Worm (Caenorhabditis elegans): ENCODE results near the gene srz-19.
"Not testable (repeated sequence)": the region's sequence is repeated elsewhere in the genome, so short reads cannot be mapped to it uniquely, and the experiment has no call there.

srz-19 gene

ce11 chrIV:3909114-3909513 is 10.5 kb upstream of the srz-19 start, which contains the start of gene F56D6.13:
Gene F56D6.13, plus strand, starts transcription at chrIV:3909414.
- no peak for TF ChIP-seq him-1 (tag; optimal IDR thresholded peaks at IDR 0.05)
- no peak for TF ChIP-seq egrh-3 (GFP tag; IDR thresholded peaks at IDR 0.05)
- TF ChIP-seq egl-44 (GFP tag; IDR thresholded peaks at IDR 0.05): no peak
- no peak for TF ChIP-seq snpc-3.4 (tag; optimal IDR thresholded peaks at IDR 0.05)
- no peak for TF ChIP-seq F37B4.10 (GFP tag; IDR thresholded peaks at IDR 0.05)
- TF ChIP-seq nfya-2 (GFP tag; IDR thresholded peaks at IDR 0.05): no peak

- not testable (repeated sequence) for TF ChIP-seq atf-7 (tag; optimal IDR thresholded peaks at IDR 0.05); Y53G8AR.9 (GFP tag; conservative IDR thresholded peaks at IDR 0.05); let-607 (tag; optimal IDR thresholded peaks at IDR 0.05)
Observed at ce11 chrIV:3911848-3912247, 7.8 kb upstream of the srz-19 start, which contains the start of gene F56D6.18. Gene F56D6.18, minus strand, starts transcription at chrIV:3911948.

DNA sequence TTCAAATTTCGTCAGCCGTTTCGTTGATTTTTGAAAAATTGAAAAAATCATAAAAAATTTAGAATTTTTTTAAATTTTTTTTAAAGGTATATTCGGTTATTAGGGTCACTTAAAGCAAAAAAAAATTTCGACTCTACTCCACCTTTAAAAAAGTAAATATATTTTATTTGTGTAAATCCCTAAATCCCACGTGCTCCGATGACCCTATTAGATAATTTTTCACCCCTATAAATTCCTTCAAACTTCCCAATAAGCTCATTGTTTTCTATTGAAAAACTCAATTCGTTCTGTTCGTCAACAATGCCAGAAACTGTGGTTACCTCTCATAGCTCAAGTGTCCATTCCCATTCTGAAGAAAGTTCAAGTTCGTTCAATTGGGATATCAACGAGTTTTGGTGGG is 7.0 kb upstream of the srz-19 start, which contains the start of gene F56D6.20:
Gene F56D6.20, plus strand, starts transcription at position 301 of the 400 bp plus-strand sequence.
- TF ChIP-seq egrh-3 (GFP tag; IDR thresholded peaks at IDR 0.05) (no peak), aptf-3 (GFP tag; IDR thresholded peaks at IDR 0.05) (no peak), ztf-26 (tag; optimal IDR thresholded peaks at IDR 0.05) (no peak), attf-6 (GFP tag; IDR thresholded peaks at IDR 0.05) (no peak), mxl-1 (tag; optimal IDR thresholded peaks at IDR 0.05) (no peak), cebp-1 (GFP tag; IDR thresholded peaks at IDR 0.05) (no peak), cebp-1 (tag; optimal IDR thresholded peaks at IDR 0.05) (no peak), snpc-4 (GFP tag; optimal IDR thresholded peaks at IDR 0.05) (no peak), snpc-4 (tag; optimal IDR thresholded peaks at IDR 0.05) (no peak), Y79H2A.3 (GFP tag; conservative IDR thresholded peaks at IDR 0.05) (no peak), K12H6.12 (tag; optimal IDR thresholded peaks at IDR 0.05) (no peak), B0019.2 (GFP tag; conservative IDR thresholded peaks at IDR 0.05) (no peak), Y95B8A.8 (GFP tag; IDR thresholded peaks at IDR 0.05) (no peak), madf-8 (GFP tag; conservative IDR thresholded peaks at IDR 0.05) (no peak), F57C9.4 (tag; optimal IDR thresholded peaks at IDR 0.05) (no peak), B0261.1 (tag; optimal IDR thresholded peaks at IDR 0.05) (no peak), ama-1 (optimal IDR thresholded peaks at IDR 0.05) (no peak), ama-1 (GFP tag; optimal IDR thresholded peaks at IDR 0.05) (no peak), madf-6 (GFP tag; IDR thresholded peaks at IDR 0.05) (no peak), lin-40 (tag; optimal IDR thresholded peaks at IDR 0.05) (no peak), lin-26 (GFP tag; IDR thresholded peaks at IDR 0.05) (no peak)

- TF ChIP-seq ztf-6 (GFP tag; IDR thresholded peaks at IDR 0.05): no peak
- TF ChIP-seq hmg-20 (GFP tag; IDR thresholded peaks at IDR 0.05): no peak
- TF ChIP-seq attf-6 (GFP tag; IDR thresholded peaks at IDR 0.05): no peak
- TF ChIP-seq gei-17 (GFP tag; optimal IDR thresholded peaks at IDR 0.05): no peak
- TF ChIP-seq hrde-1 (tag; optimal IDR thresholded peaks at IDR 0.05; ENCODE audit: borderline replicate concordance): no peak
- no peak for TF ChIP-seq B0019.2 (GFP tag; conservative IDR thresholded peaks at IDR 0.05)
- no peak for TF ChIP-seq him-1 (tag; optimal IDR thresholded peaks at IDR 0.05)
- no peak for TF ChIP-seq ceh-91 (GFP tag; IDR thresholded peaks at IDR 0.05)
- TF ChIP-seq ceh-79 (tag; optimal IDR thresholded peaks at IDR 0.05): no peak
- no peak for TF ChIP-seq ztf-26 (tag; optimal IDR thresholded peaks at IDR 0.05)
- TF ChIP-seq F52B5.7 (tag; optimal IDR thresholded peaks at IDR 0.05): no peak
- TF ChIP-seq F22D6.2 (tag; optimal IDR thresholded peaks at IDR 0.05): no peak
- TF ChIP-seq mcd-1 (GFP tag; IDR thresholded peaks at IDR 0.05): no peak
- no peak for TF ChIP-seq F57C9.4 (tag; optimal IDR thresholded peaks at IDR 0.05)
- no peak for TF ChIP-seq somi-1 (GFP tag; optimal IDR thresholded peaks at IDR 0.05)
- TF ChIP-seq nhr-120 (GFP tag; IDR thresholded peaks at IDR 0.05): no peak
- no peak for TF ChIP-seq nhr-80 (tag; optimal IDR thresholded peaks at IDR 0.05)
- TF ChIP-seq lsl-1 (GFP tag; optimal IDR thresholded peaks at IDR 0.05): no peak
- no peak for TF ChIP-seq hlh-12 (tag; optimal IDR thresholded peaks at IDR 0.05)
Observed at ce11 chrIV:3914462-3914861, 5.1 kb upstream of the srz-19 start, which contains the start of gene F56D6.19. Gene F56D6.19, plus strand, starts transcription at chrIV:3914762.
